Worm (Caenorhabditis elegans) whole organism, L3 larva: ENCODE measurements around the gene rde-8.

Experiments
- R02D3.7 ChIP-seq: fragments of 150-350 bp; optimal IDR thresholded peaks from 2 replicates; lab custom pipeline; 2014; ENCODE audit warnings: missing biosample characterization, missing genetic modification characterization
- aly-2 ChIP-seq: fragments of 150-350 bp; optimal IDR thresholded peaks from 2 replicates; lab custom pipeline; 2014; ENCODE audit warnings: missing biosample characterization, missing genetic modification characterization
- ama-1 ChIP-seq: fragments of 150-350 bp; optimal IDR thresholded peaks from 2 replicates; lab custom pipeline; 2018
- ceh-16 ChIP-seq: sonication (generic microtip); optimal IDR thresholded peaks from 2 replicates; lab custom pipeline; 2017; ENCODE audit warnings: missing biosample characterization, missing genetic modification characterization
- ceh-28 ChIP-seq: fragments of 150-350 bp; optimal IDR thresholded peaks from 2 replicates; lab custom pipeline; 2014; ENCODE audit warnings: missing biosample characterization, missing genetic modification reagents, missing genetic modification characterization
- ceh-82 ChIP-seq: fragments of 150-350 bp; optimal IDR thresholded peaks from 2 replicates; lab custom pipeline; 2014; ENCODE audit warnings: missing biosample characterization, missing genetic modification characterization
- daf-12 ChIP-seq: fragments of 150-350 bp; optimal IDR thresholded peaks from 2 replicates; lab custom pipeline; 2014; ENCODE audit warnings: missing biosample characterization, missing genetic modification reagents, missing genetic modification characterization
- egl-27 ChIP-seq: sonication (generic microtip); optimal IDR thresholded peaks from 4 replicates; lab custom pipeline; 2017; ENCODE audit warnings: missing biosample characterization, missing genetic modification reagents, missing genetic modification characterization
- egl-5 ChIP-seq: fragments of 150-350 bp; optimal IDR thresholded peaks from 2 replicates; lab custom pipeline; 2017; ENCODE audit warnings: missing biosample characterization, missing genetic modification reagents, missing genetic modification characterization, inconsistent platforms
- elt-1 ChIP-seq: fragments of 150-350 bp; optimal IDR thresholded peaks from 2 replicates; lab custom pipeline; 2014; ENCODE audit warnings: missing biosample characterization, missing genetic modification characterization
- elt-2 ChIP-seq: sonication (generic microtip); optimal IDR thresholded peaks from 2 replicates; lab custom pipeline; 2016; ENCODE audit warnings: missing genetic modification reagents, mild to moderate bottlenecking, missing genetic modification characterization, missing compliant biosample characterization
- elt-3 ChIP-seq, 3 experiments: fragments of 150-350 bp in 1 of 3; sonication (generic microtip) in 2 of 3; optimal IDR thresholded peaks; 2 replicates in 2 of 3; 4 replicates in 1 of 3; lab custom pipeline; 2014 to 2017; ENCODE audit warnings: missing biosample characterization in 3 of 3, missing genetic modification characterization in 3 of 3
- eor-1 ChIP-seq, 2 experiments: fragments of 150-350 bp; optimal IDR thresholded peaks; 2 replicates each; lab custom pipeline; 2014 to 2018; ENCODE audit warnings: missing biosample characterization in 2 of 2, missing genetic modification characterization in 2 of 2
- fkh-10 ChIP-seq: sonication (generic microtip); optimal IDR thresholded peaks from 2 replicates; lab custom pipeline; 2017; ENCODE audit warnings: missing biosample characterization, missing genetic modification reagents, missing genetic modification characterization
- fkh-2 ChIP-seq: fragments of 150-350 bp; optimal IDR thresholded peaks from 2 replicates; lab custom pipeline; 2014; ENCODE audit warnings: missing biosample characterization, missing genetic modification reagents, missing genetic modification characterization
- fos-1 ChIP-seq: fragments of 150-350 bp; optimal IDR thresholded peaks from 2 replicates; lab custom pipeline; 2014; ENCODE audit warnings: missing biosample characterization, missing genetic modification characterization
- hmg-11 ChIP-seq: sonication (generic microtip); optimal IDR thresholded peaks from 2 replicates; lab custom pipeline; 2016; ENCODE audit warnings: missing genetic modification characterization, missing compliant biosample characterization
- jun-1 ChIP-seq: fragments of 150-350 bp; optimal IDR thresholded peaks from 2 replicates; lab custom pipeline; 2014; ENCODE audit warnings: missing biosample characterization, missing genetic modification reagents, missing genetic modification characterization
- lin-15B ChIP-seq: fragments of 150-350 bp; optimal IDR thresholded peaks from 2 replicates; lab custom pipeline; 2014; ENCODE audit warnings: missing biosample characterization, missing genetic modification characterization
- lin-39 ChIP-seq: fragments of 150-350 bp; optimal IDR thresholded peaks from 2 replicates; lab custom pipeline; 2018; ENCODE audit warnings: missing biosample characterization, missing genetic modification reagents, missing genetic modification characterization
- lsy-12 ChIP-seq: sonication (generic microtip); optimal IDR thresholded peaks from 2 replicates; lab custom pipeline; 2016; ENCODE audit warnings: mild to moderate bottlenecking, missing genetic modification characterization, missing compliant biosample characterization
- mdl-1 ChIP-seq: fragments of 150-350 bp; optimal IDR thresholded peaks from 2 replicates; lab custom pipeline; 2014; ENCODE audit warnings: missing biosample characterization, missing genetic modification characterization
- mml-1 ChIP-seq: fragments of 150-350 bp; sonication (generic microtip); optimal IDR thresholded peaks from 3 replicates; lab custom pipeline; 2014; ENCODE audit warnings: missing biosample characterization, missing genetic modification characterization
- nfya-1 ChIP-seq: sonication (generic microtip); optimal IDR thresholded peaks from 2 replicates; lab custom pipeline; 2017; ENCODE audit warnings: missing genetic modification characterization, mild to moderate bottlenecking, missing compliant biosample characterization, antibody characterized with exemption, moderate library complexity; ENCODE audit not compliant: insufficient read depth
- nhr-11 ChIP-seq: fragments of 150-350 bp; optimal IDR thresholded peaks from 2 replicates; lab custom pipeline; 2014; ENCODE audit warnings: missing biosample characterization, missing genetic modification characterization
- nhr-12 ChIP-seq: fragments of 150-350 bp; optimal IDR thresholded peaks from 2 replicates; lab custom pipeline; 2014; ENCODE audit warnings: missing biosample characterization, missing genetic modification characterization
- nhr-23 ChIP-seq: fragments of 150-350 bp; optimal IDR thresholded peaks from 2 replicates; lab custom pipeline; 2014; ENCODE audit warnings: missing biosample characterization, missing genetic modification reagents, missing genetic modification characterization
- nhr-237 ChIP-seq: fragments of 150-350 bp; optimal IDR thresholded peaks from 2 replicates; lab custom pipeline; 2014; ENCODE audit warnings: missing biosample characterization, missing genetic modification characterization
- nhr-25 ChIP-seq: sonication (generic microtip); optimal IDR thresholded peaks from 2 replicates; lab custom pipeline; 2017; ENCODE audit warnings: missing biosample characterization, missing genetic modification characterization
- nhr-28 ChIP-seq: fragments of 150-350 bp; optimal IDR thresholded peaks from 2 replicates; lab custom pipeline; 2014; ENCODE audit warnings: missing biosample characterization, missing genetic modification characterization
- nhr-43 ChIP-seq: sonication (generic microtip); optimal IDR thresholded peaks from 2 replicates; lab custom pipeline; 2016; ENCODE audit warnings: mild to moderate bottlenecking, missing genetic modification characterization, missing compliant biosample characterization; ENCODE audit not compliant: poor library complexity, severe bottlenecking
- nhr-67 ChIP-seq: fragments of 150-350 bp; optimal IDR thresholded peaks from 2 replicates; lab custom pipeline; 2014; ENCODE audit warnings: missing biosample characterization, missing genetic modification characterization
- nhr-76 ChIP-seq: fragments of 150-350 bp; sonication (generic microtip); optimal IDR thresholded peaks from 5 replicates; lab custom pipeline; 2014; ENCODE audit warnings: missing biosample characterization, missing genetic modification characterization
- pha-4 ChIP-seq: fragments of 150-350 bp; optimal IDR thresholded peaks from 2 replicates; lab custom pipeline; 2014; ENCODE audit warnings: missing biosample characterization, missing genetic modification reagents, missing genetic modification characterization
- pqm-1 ChIP-seq: fragments of 150-350 bp; optimal IDR thresholded peaks from 2 replicates; lab custom pipeline; 2017; ENCODE audit warnings: missing biosample characterization, missing genetic modification characterization, inconsistent platforms
- sea-2 ChIP-seq: fragments of 150-350 bp; sonication (generic microtip); optimal IDR thresholded peaks from 4 replicates; lab custom pipeline; 2014; ENCODE audit warnings: missing biosample characterization, missing genetic modification reagents, missing genetic modification characterization
- skn-1 ChIP-seq: fragments of 150-350 bp; optimal IDR thresholded peaks from 2 replicates; lab custom pipeline; 2014; ENCODE audit warnings: missing biosample characterization, missing genetic modification characterization
- snpc-4 ChIP-seq: fragments of 150-350 bp; optimal IDR thresholded peaks from 2 replicates; lab custom pipeline; 2014; ENCODE audit warnings: missing biosample characterization, missing genetic modification characterization
- tbx-2 ChIP-seq: sonication (generic microtip); optimal IDR thresholded peaks from 2 replicates; lab custom pipeline; 2016; ENCODE audit warnings: mild to moderate bottlenecking, missing genetic modification characterization, missing compliant biosample characterization
- unc-39 ChIP-seq: sonication (generic microtip); optimal IDR thresholded peaks from 4 replicates; lab custom pipeline; 2017; ENCODE audit warnings: missing biosample characterization, missing genetic modification characterization
- unc-62 ChIP-seq: fragments of 150-350 bp; sonication (generic microtip); optimal IDR thresholded peaks from 4 replicates; lab custom pipeline; 2014; ENCODE audit warnings: missing biosample characterization, missing genetic modification reagents, missing genetic modification characterization
- zag-1 ChIP-seq: fragments of 150-350 bp; optimal IDR thresholded peaks from 2 replicates; lab custom pipeline; 2014; ENCODE audit warnings: missing biosample characterization, missing genetic modification characterization
- ztf-11 ChIP-seq: fragments of 150-350 bp; optimal IDR thresholded peaks from 2 replicates; lab custom pipeline; 2014; ENCODE audit warnings: missing biosample characterization, missing genetic modification characterization
- ztf-4 ChIP-seq: fragments of 150-350 bp; optimal IDR thresholded peaks from 2 replicates; lab custom pipeline; 2014; ENCODE audit warnings: missing biosample characterization, missing genetic modification characterization

Gene rde-8

ce11 chrIV:7096097-7096496 is 7.0 kb downstream of the rde-8 start:
- TF ChIP-seq lsy-12 (tag; lab: Kevin White, UChicago) = no peak
- peak; percentile 0 for TF ChIP-seq lin-39 (tag; lab: Kevin White, UChicago)

ce11 chrIV:7095396-7095964 is 7.6 kb downstream of the rde-8 start:
- TF ChIP-seq snpc-4 (tag; lab: Kevin White, UChicago) = peak; percentile 43
- TF ChIP-seq elt-2 = no peak
- TF ChIP-seq pha-4 (tag; lab: Kevin White, UChicago) = peak; percentile 24
- TF ChIP-seq nhr-23 (tag; lab: Kevin White, UChicago) = peak; percentile 72

- TF ChIP-seq jun-1 (no peak), lin-39 (tag; lab: Kevin White, UChicago) (no peak), pha-4 (tag; lab: Kevin White, UChicago) (peak; percentile 85), elt-2 (peak; percentile 75), R02D3.7 (no peak), pqm-1 (tag; lab: Kevin White, UChicago) (peak; percentile 24), nhr-28 (tag; lab: Kevin White, UChicago) (no peak)
Observed at ce11 chrIV:7094216-7094758, 8.8 kb downstream of the rde-8 start, which contains the start of gene deb-1. deb-1 (minus strand) TSS chrIV:7094266.

DNA sequence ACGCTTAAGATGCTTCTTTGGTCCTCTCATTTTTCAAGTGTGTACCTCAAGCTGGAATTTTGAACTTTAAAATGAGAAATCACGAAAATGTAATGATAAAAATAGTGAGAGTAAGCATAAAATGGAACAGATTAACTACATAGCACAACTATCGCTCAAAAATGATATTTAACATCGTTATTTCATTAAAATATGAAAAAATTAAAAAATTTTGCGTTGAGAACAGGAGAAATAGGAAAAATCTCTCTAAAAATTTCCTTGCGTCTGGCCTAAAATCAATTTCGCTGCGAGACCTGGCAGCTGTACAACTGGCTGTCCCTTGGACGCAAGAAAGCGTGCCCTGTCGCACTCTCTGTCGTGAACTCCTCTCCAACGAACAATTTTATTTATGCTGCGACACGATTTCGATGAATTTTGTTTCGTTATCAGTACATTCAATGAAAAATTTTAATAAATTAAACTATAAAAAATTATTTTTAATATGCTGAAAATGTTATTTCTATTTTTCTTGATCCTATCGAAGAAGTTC is 18.4 kb downstream of the rde-8 start, which contains the start of gene rps-4:
Gene rps-4 (minus strand): TSS at position 51 of the 529 bp plus-strand sequence.
- TF ChIP-seq ama-1 (peak; percentile 35), eor-1 (tag; optimal IDR thresholded peaks at IDR 0.05; lab: Kevin White, UChicago) (no peak), elt-2 (peak; percentile 81), nhr-28 (tag; lab: Kevin White, UChicago) (no peak), nhr-23 (tag; lab: Kevin White, UChicago) (peak; percentile 88), nhr-12 (tag; lab: Kevin White, UChicago) (no peak), snpc-4 (tag; lab: Kevin White, UChicago) (peak; percentile 81), sea-2 (no peak), fkh-2 (tag; lab: Kevin White, UChicago) (no peak), tbx-2 (tag; lab: Kevin White, UChicago) (peak; percentile 46), ceh-28 (tag; lab: Kevin White, UChicago) (peak; percentile 67), egl-27 (tag; lab: Kevin White, UChicago) (peak; percentile 75), zag-1 (tag; lab: Kevin White, UChicago) (no peak), nhr-76 (no peak), lin-15B (tag; lab: Kevin White, UChicago) (peak; percentile 100), mdl-1 (no peak), mml-1 (tag; lab: Kevin White, UChicago) (no peak), ceh-82 (peak; percentile 22), ztf-4 (tag; lab: Kevin White, UChicago) (no peak), pqm-1 (tag; lab: Kevin White, UChicago) (peak; percentile 90), elt-1 (tag; lab: Kevin White, UChicago) (peak; percentile 24), hmg-11 (tag; lab: Kevin White, UChicago) (peak; percentile 85), lin-39 (tag; lab: Kevin White, UChicago) (peak; percentile 86), pha-4 (tag; lab: Kevin White, UChicago) (peak; percentile 96), nhr-67 (tag; lab: Kevin White, UChicago) (no peak), nhr-43 (tag; lab: Kevin White, UChicago) (peak; percentile 75), nhr-237 (tag; lab: Kevin White, UChicago) (no peak), R02D3.7 (peak; percentile 77), nfya-1 (tag; lab: Kevin White, UChicago) (peak; percentile 94), unc-62 (GFP tag; lab: Kevin White, UChicago) (peak; percentile 14), fkh-10 (GFP tag; lab: Kevin White, UChicago) (peak; percentile 75), jun-1 (peak; percentile 78), lsy-12 (tag; lab: Kevin White, UChicago) (peak; percentile 77), daf-12 (tag; lab: Kevin White, UChicago) (no peak), nhr-25 (tag; lab: Kevin White, UChicago) (peak; percentile 91), nhr-11 (no peak), egl-5 (tag; lab: Kevin White, UChicago) (peak; percentile 47), ceh-16 (no peak), skn-1 (peak; percentile 82), aly-2 (tag; lab: Kevin White, UChicago) (no peak), fos-1 (tag; lab: Kevin White, UChicago) (peak; percentile 40), ztf-11 (no peak), elt-3 (tag; optimal IDR thresholded peaks at IDR 0.05; lab: Kevin White, UChicago) (no peak), unc-39 (tag; lab: Kevin White, UChicago) (no peak)
